Worm (Caenorhabditis elegans): ENCODE data around the gene C33B4.2.
A peak's percentile ranks its signal among the peaks of the same experiment; 100 is the strongest.

The C33B4.2 gene

ce11 chrII:11335670-11336069 is 36.3 kb downstream of the C33B4.2 start:
- TF ChIP-seq lsy-2 (tag; optimal IDR thresholded peaks at IDR 0.05), result peak in 1 of 2 experiments; percentile 22
- no peak for TF ChIP-seq mep-1 (tag; optimal IDR thresholded peaks at IDR 0.05)
- no peak for TF ChIP-seq unc-30 (tag; optimal IDR thresholded peaks at IDR 0.05)
- no peak for TF ChIP-seq efl-1 (optimal IDR thresholded peaks at IDR 0.05)
- no peak for TF ChIP-seq efl-1 (GFP tag; optimal IDR thresholded peaks at IDR 0.05 in 1 of 2)
- peak; percentile 19 for TF ChIP-seq ces-1 (GFP tag; optimal IDR thresholded peaks at IDR 0.05)
- no peak for TF ChIP-seq nhr-11 (tag; optimal IDR thresholded peaks at IDR 0.05)
- peak; percentile 39 for TF ChIP-seq fkh-10 (GFP tag; optimal IDR thresholded peaks at IDR 0.05)
- no peak for TF ChIP-seq blmp-1 (tag; optimal IDR thresholded peaks at IDR 0.05)
- TF ChIP-seq grh-1 (GFP tag; IDR thresholded peaks at IDR 0.05), result no peak
- peak in 1 of 3 experiments; percentile 9 for TF ChIP-seq ceh-82 (tag; optimal IDR thresholded peaks at IDR 0.05)
- no peak for TF ChIP-seq F16B12.6 (tag; optimal IDR thresholded peaks at IDR 0.05)
- no peak for TF ChIP-seq lin-13 (GFP tag; optimal IDR thresholded peaks at IDR 0.05)
- no peak for TF ChIP-seq aha-1 (tag; optimal IDR thresholded peaks at IDR 0.05)
- TF ChIP-seq C16A3.4 (tag; optimal IDR thresholded peaks at IDR 0.05), result no peak
- TF ChIP-seq nhr-71 (tag; optimal IDR thresholded peaks at IDR 0.05), result no peak
- no peak for TF ChIP-seq efl-3 (GFP tag; optimal IDR thresholded peaks at IDR 0.05)
- no peak for TF ChIP-seq dpl-1 (GFP tag; optimal IDR thresholded peaks at IDR 0.05)
- peak; percentile 19 for TF ChIP-seq unc-86 (tag; optimal IDR thresholded peaks at IDR 0.05)
- TF ChIP-seq alr-1 (tag; optimal IDR thresholded peaks at IDR 0.05; ENCODE audit: borderline replicate concordance), result no peak
- no peak for TF ChIP-seq ceh-63 (GFP tag; optimal IDR thresholded peaks at IDR 0.05)
- peak; percentile 12 for TF ChIP-seq nhr-47 (tag; optimal IDR thresholded peaks at IDR 0.05)
- TF ChIP-seq lin-39 (tag; optimal IDR thresholded peaks at IDR 0.05), result no peak
- TF ChIP-seq ama-1 (optimal IDR thresholded peaks at IDR 0.05), result no peak
- no peak for TF ChIP-seq irx-1 (tag; optimal IDR thresholded peaks at IDR 0.05)
- TF ChIP-seq nhr-20 (tag; optimal IDR thresholded peaks at IDR 0.05), result no peak
- TF ChIP-seq lin-14 (GFP tag; optimal IDR thresholded peaks at IDR 0.05), result peak; percentile 75
- TF ChIP-seq C04F5.9 (tag; optimal IDR thresholded peaks at IDR 0.05), result no peak
- TF ChIP-seq hlh-17 (GFP tag; optimal IDR thresholded peaks at IDR 0.05; ENCODE audit: borderline replicate concordance), result no peak
- TF ChIP-seq nhr-76 (tag; optimal IDR thresholded peaks at IDR 0.05), result no peak
- TF ChIP-seq zip-4 (GFP tag; optimal IDR thresholded peaks at IDR 0.05), result no peak
- TF ChIP-seq swsn-7 (tag; optimal IDR thresholded peaks at IDR 0.05), result no peak
- TF ChIP-seq ceh-8 (GFP tag; optimal IDR thresholded peaks at IDR 0.05), result no peak

ce11 chrII:11333846-11334638 is 37.9 kb downstream of the C33B4.2 start:
- TF ChIP-seq swsn-7 (tag; optimal IDR thresholded peaks at IDR 0.05) (no peak), C16A3.4 (tag; optimal IDR thresholded peaks at IDR 0.05) (peak; percentile 6), xbp-1 (tag; optimal IDR thresholded peaks at IDR 0.05) (no peak), hlh-17 (GFP tag; optimal IDR thresholded peaks at IDR 0.05; ENCODE audit: borderline replicate concordance) (no peak), elt-3 (tag; optimal IDR thresholded peaks at IDR 0.05) (no peak), sox-4 (tag; optimal IDR thresholded peaks at IDR 0.05) (no peak), pax-3 (tag; optimal IDR thresholded peaks at IDR 0.05) (no peak), lin-35 (GFP tag; optimal IDR thresholded peaks at IDR 0.05) (peak in 1 of 2 experiments; percentile 65), nhr-71 (tag; optimal IDR thresholded peaks at IDR 0.05) (peak; percentile 15), nhr-11 (tag; optimal IDR thresholded peaks at IDR 0.05) (no peak), mef-2 (tag; optimal IDR thresholded peaks at IDR 0.05) (no peak), grh-1 (GFP tag; IDR thresholded peaks at IDR 0.05) (no peak), pag-3 (tag; optimal IDR thresholded peaks at IDR 0.05; ENCODE audit: borderline replicate concordance, insufficient read depth) (no peak), elt-2 (tag; optimal IDR thresholded peaks at IDR 0.05) (peak; percentile 34), nhr-77 (tag; optimal IDR thresholded peaks at IDR 0.05) (no peak), lin-13 (GFP tag; optimal IDR thresholded peaks at IDR 0.05) (no peak), efl-1 (optimal IDR thresholded peaks at IDR 0.05) (peak in 1 of 2 experiments; percentile 38), efl-1 (GFP tag; optimal IDR thresholded peaks at IDR 0.05 in 1 of 2) (peak; percentile 42 to 71), lin-15B (tag; optimal IDR thresholded peaks at IDR 0.05) (no peak), sup-37 (GFP tag; optimal IDR thresholded peaks at IDR 0.05) (no peak), snpc-4 (tag; optimal IDR thresholded peaks at IDR 0.05) (peak; percentile 62), unc-98 (GFP tag; IDR thresholded peaks at IDR 0.05) (no peak), nhr-20 (tag; optimal IDR thresholded peaks at IDR 0.05) (no peak), nhr-237 (tag; optimal IDR thresholded peaks at IDR 0.05) (no peak), ceh-90 (tag; optimal IDR thresholded peaks at IDR 0.05) (no peak), hpl-2 (GFP tag; optimal IDR thresholded peaks at IDR 0.05) (no peak), nhr-47 (tag; optimal IDR thresholded peaks at IDR 0.05) (no peak), efl-3 (GFP tag; optimal IDR thresholded peaks at IDR 0.05) (no peak), dpl-1 (GFP tag; optimal IDR thresholded peaks at IDR 0.05) (peak; percentile 25 to 56 (median 54)), aha-1 (tag; optimal IDR thresholded peaks at IDR 0.05) (no peak)

All from whole organism, L1 larva.